Worm (Caenorhabditis elegans) whole organism, young adult: ENCODE measurements around the gene B0507.7.

Experiments used
- Y53F4B.3 ChIP-seq: fragments of 200-800 bp; sonication (Bioruptor generic); IDR thresholded peaks from 2 replicates; pipeline ENCODE4 v1.3.6; 2022; ENCODE audit warnings: missing genetic modification reagents, missing genetic modification characterization, missing compliant biosample characterization
- madf-3 ChIP-seq: fragments of 200-800 bp; sonication (Bioruptor generic); IDR thresholded peaks from 2 replicates; pipeline ENCODE4 v1.3.6; 2022; ENCODE audit warnings: missing genetic modification reagents, missing genetic modification characterization, missing compliant biosample characterization

ce11 chrV:8800978-8801559 is 42.6 kb upstream of the B0507.7 start, which contains the start of gene magu-2:
- no peak for TF ChIP-seq madf-3
- TF ChIP-seq Y53F4B.3 (GFP tag; lab: Robert Waterston, UW) = no peak
